Worm (Caenorhabditis elegans) whole organism, young adult: ENCODE results near the gene Y71H2AM.6.

Experiments used
- K11D2.4 ChIP-seq: fragments of 200-800 bp; sonication (Bioruptor generic); IDR thresholded peaks from 2 replicates; pipeline ENCODE4 v1.3.6; 2022; ENCODE audit warnings: missing genetic modification reagents, missing genetic modification characterization, missing compliant biosample characterization
- akir-1 ChIP-seq: fragments of 200-800 bp; sonication (Bioruptor generic); optimal IDR thresholded peaks from 2 replicates; lab custom pipeline; 2018; ENCODE audit warnings: mild to moderate bottlenecking, missing genetic modification characterization, moderate library complexity, missing compliant biosample characterization
- dpl-1 ChIP-seq: fragments of 150-350 bp; optimal IDR thresholded peaks from 2 replicates; lab custom pipeline; 2014; ENCODE audit warnings: missing biosample characterization, missing genetic modification reagents, missing genetic modification characterization
- hlh-12 ChIP-seq: sonication (generic microtip); optimal IDR thresholded peaks from 2 replicates; lab custom pipeline; 2016; ENCODE audit warnings: missing genetic modification characterization, missing compliant biosample characterization
- lin-54 ChIP-seq: fragments of 200-800 bp; sonication (Bioruptor generic); optimal IDR thresholded peaks from 2 replicates; lab custom pipeline; 2018; ENCODE audit warnings: mild to moderate bottlenecking, missing genetic modification characterization, missing compliant biosample characterization
- lsl-1 ChIP-seq: fragments of 200-800 bp; sonication (Bioruptor generic); optimal IDR thresholded peaks from 2 replicates; lab custom pipeline; 2018; ENCODE audit warnings: mild to moderate bottlenecking, missing genetic modification characterization, moderate library complexity, missing compliant biosample characterization
- nhr-80 ChIP-seq: sonication (generic microtip); optimal IDR thresholded peaks from 2 replicates; lab custom pipeline; 2016; ENCODE audit warnings: missing genetic modification characterization, missing compliant biosample characterization
- pha-4 ChIP-seq: fragments of 150-350 bp; sonication (generic microtip); optimal IDR thresholded peaks from 2 replicates; lab custom pipeline; 2014; ENCODE audit warnings: missing biosample characterization, missing genetic modification reagents, missing genetic modification characterization
- snpc-4 ChIP-seq, 5 experiments: fragments of 150-350 bp in 1 of 5; sonication (generic microtip) in 4 of 5; optimal IDR thresholded peaks; 2 replicates each; lab custom pipeline; 2014 to 2018; ENCODE audit warnings: missing genetic modification characterization in 5 of 5, missing biosample characterization in 3 of 5, antibody characterized with exemption in 2 of 5, mild to moderate bottlenecking in 2 of 5, missing compliant biosample characterization in 2 of 5, missing genotype in 2 of 5, moderate library complexity in 2 of 5, missing genetic modification reagents in 1 of 5
- unc-62 ChIP-seq: fragments of 150-350 bp; optimal IDR thresholded peaks from 2 replicates; lab custom pipeline; 2014; ENCODE audit warnings: missing biosample characterization, missing genetic modification reagents, missing genetic modification characterization
- zfh-2 ChIP-seq: fragments of 200-800 bp; sonication (Bioruptor generic); conservative IDR thresholded peaks from 2 replicates; pipeline ENCODE4 v1.3.6; 2022; ENCODE audit warnings: missing genetic modification reagents, missing genetic modification characterization, missing compliant biosample characterization

- TF ChIP-seq unc-62 (GFP tag; lab: Kevin White, UChicago), result no peak
- no peak for TF ChIP-seq snpc-4 (GFP tag; optimal IDR thresholded peaks at IDR 0.05; lab: Kevin White, UChicago)
- TF ChIP-seq snpc-4 (tag; optimal IDR thresholded peaks at IDR 0.05; lab: Kevin White, UChicago), result no peak
- TF ChIP-seq pha-4 (tag; lab: Kevin White, UChicago), result no peak
- no peak for TF ChIP-seq hlh-12 (tag; lab: Kevin White, UChicago)
- TF ChIP-seq K11D2.4 (GFP tag; lab: Robert Waterston, UW), result no peak
- no peak for TF ChIP-seq nhr-80 (tag; lab: Kevin White, UChicago)
- TF ChIP-seq lsl-1 (GFP tag; lab: Kevin White, UChicago), result peak; percentile 98
- TF ChIP-seq lin-54, result no peak
- TF ChIP-seq zfh-2 (GFP tag; lab: Robert Waterston, UW), result no peak
- no peak for TF ChIP-seq akir-1 (GFP tag; lab: Kevin White, UChicago)
- TF ChIP-seq dpl-1 (GFP tag; lab: Kevin White, UChicago), result no peak
Observed at ce11 chrIII:2781833-2782232, 977 bp downstream of the Y71H2AM.6 start.
